Worm (Caenorhabditis elegans) whole organism, midembryonic: ENCODE measurements around the gene spig-4.
"Not testable (repeated sequence)": the region's sequence is repeated elsewhere in the genome, so short reads cannot be mapped to it uniquely, and the experiment has no call there.

ENCODE experiments used
- T22C8.4 ChIP-seq: fragments of 200-800 bp; sonication (Bioruptor generic); IDR thresholded peaks from 2 replicates; pipeline ENCODE4 v1.3.6; 2022; ENCODE audit warnings: missing genetic modification characterization, missing compliant biosample characterization
- cog-1 ChIP-seq: sonication (generic microtip); optimal IDR thresholded peaks from 2 replicates; lab custom pipeline; 2016; ENCODE audit warnings: missing genetic modification characterization, missing compliant biosample characterization
- flt-1 ChIP-seq: fragments of 200-800 bp; sonication (Bioruptor generic); IDR thresholded peaks from 2 replicates; pipeline ENCODE4 v1.3.6; 2022; ENCODE audit warnings: missing genetic modification characterization, missing compliant biosample characterization
- klf-2 ChIP-seq: fragments of 200-800 bp; sonication (Bioruptor generic); conservative IDR thresholded peaks from 2 replicates; pipeline ENCODE4 v1.3.6; 2022; ENCODE audit warnings: missing genetic modification reagents, missing genetic modification characterization, missing compliant biosample characterization
- ref-1 ChIP-seq: fragments of 200-800 bp; sonication (Bioruptor generic); conservative IDR thresholded peaks from 2 replicates; pipeline ENCODE4 v1.3.6; 2022; ENCODE audit warnings: missing genetic modification reagents, missing genetic modification characterization, missing compliant biosample characterization
- tab-1 ChIP-seq: fragments of 200-800 bp; sonication (Bioruptor generic); IDR thresholded peaks from 2 replicates; pipeline ENCODE4 v1.3.6; 2022; ENCODE audit warnings: missing genetic modification characterization, missing compliant biosample characterization
- ztf-23 ChIP-seq: fragments of 200-800 bp; sonication (Bioruptor generic); IDR thresholded peaks from 2 replicates; pipeline ENCODE4 v1.3.6; 2022; ENCODE audit warnings: missing genetic modification reagents, missing genetic modification characterization, missing compliant biosample characterization
- ztf-29 ChIP-seq: fragments of 200-800 bp; sonication (Bioruptor generic); IDR thresholded peaks from 2 replicates; pipeline ENCODE4 v1.3.6; 2022; ENCODE audit warnings: missing genetic modification reagents, missing genetic modification characterization, missing compliant biosample characterization

DNA sequence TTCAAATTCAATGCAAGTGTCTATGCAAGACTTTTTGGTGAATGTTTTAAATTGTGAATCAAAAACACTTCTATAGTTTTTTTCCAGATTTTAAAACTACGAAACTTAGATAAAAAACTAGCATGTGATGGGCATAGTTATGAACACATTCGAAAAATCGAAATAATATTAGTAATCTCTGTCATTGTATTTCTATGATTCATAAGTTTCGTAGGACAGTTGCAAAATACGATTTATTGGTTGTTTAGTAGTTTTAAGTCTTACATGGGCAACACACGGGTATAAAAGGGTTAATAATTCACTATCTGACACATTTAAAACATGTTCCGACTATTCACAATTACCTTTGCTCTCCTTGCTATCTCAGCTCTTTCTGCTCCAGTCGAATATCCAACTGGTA, 1.5 kb upstream of the spig-4 start, which contains the start of gene spig-5:
- not testable (repeated sequence) for TF ChIP-seq flt-1 (GFP tag; lab: Robert Waterston, UW); ztf-23 (GFP tag; lab: Robert Waterston, UW); ztf-29 (GFP tag; lab: Robert Waterston, UW); cog-1 (tag; lab: Kevin White, UChicago); klf-2 (GFP tag; lab: Robert Waterston, UW); T22C8.4; tab-1 (GFP tag; lab: Robert Waterston, UW); ref-1 (GFP tag; lab: Robert Waterston, UW)
